Fruit fly (Drosophila melanogaster): ENCODE results near the gene CG15210.

dm6 chrX:10827301-10827700 lies 11.7 kb upstream of the CG15210 start:
- TF ChIP-seq acj6 (GFP tag; optimal IDR thresholded peaks at IDR 0.05) (peak; percentile 20), CG9139 (GFP tag; optimal IDR thresholded peaks at IDR 0.05) (no peak), svp (GFP tag) (peak; percentile 74), Sox15 (GFP tag; optimal IDR thresholded peaks at IDR 0.05) (no peak), CG8632 (GFP tag; optimal IDR thresholded peaks at IDR 0.05) (no peak), CG3919 (GFP tag; optimal IDR thresholded peaks at IDR 0.05) (no peak), CG6854 (GFP tag; optimal IDR thresholded peaks at IDR 0.05) (no peak), CG34406 (GFP tag; optimal IDR thresholded peaks at IDR 0.05) (peak; percentile 19), OdsH (GFP tag; optimal IDR thresholded peaks at IDR 0.05) (no peak), Gug (GFP tag; IDR thresholded peaks at IDR 0.05) (no peak), CG8119 (GFP tag; IDR thresholded peaks at IDR 0.05) (no peak), Sox102F (GFP tag; optimal IDR thresholded peaks at IDR 0.05) (peak; percentile 5)
